Worm (Caenorhabditis elegans): ENCODE results near the gene clec-51.

The clec-51 gene

DNA sequence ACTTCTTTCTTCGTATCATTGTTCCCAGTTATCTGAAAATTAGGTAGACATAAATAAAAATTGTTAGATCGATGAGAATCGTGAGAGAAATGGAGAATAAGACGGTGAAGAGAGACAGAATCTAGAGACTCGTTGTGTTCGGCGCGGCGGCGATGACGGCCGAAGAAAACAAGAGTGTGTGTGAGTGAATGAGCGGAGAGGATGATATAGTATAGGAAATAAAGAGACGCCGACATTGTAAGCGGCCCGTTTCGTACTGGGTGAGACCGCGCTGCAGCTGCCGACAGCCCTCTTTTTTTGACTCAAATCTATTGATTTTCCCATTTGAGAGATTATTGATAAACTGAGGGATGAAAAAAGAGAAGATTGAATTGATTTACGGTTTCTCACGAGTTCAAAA is 51.4 kb downstream of the clec-51 start, which contains the start of gene Y42H9AR.4 (continued):
- TF ChIP-seq hmg-1.2 (GFP tag; IDR thresholded peaks at IDR 0.05) (peak; percentile 98), mcd-1 (GFP tag; IDR thresholded peaks at IDR 0.05) (no peak), pha-4 (tag; optimal IDR thresholded peaks at IDR 0.05) (no peak), madf-6 (GFP tag; IDR thresholded peaks at IDR 0.05) (peak; percentile 35; the same call in 1 of the 2 replicates), ztf-28 (GFP tag; IDR thresholded peaks at IDR 0.05) (no peak), let-526 (GFP tag; IDR thresholded peaks at IDR 0.05) (no peak), B0336.3 (GFP tag; IDR thresholded peaks at IDR 0.05) (no peak), ekl-4 (GFP tag; IDR thresholded peaks at IDR 0.05) (0 out of 2 replicates have a peak, but pooled peaks have one; percentile 43), let-607 (tag; optimal IDR thresholded peaks at IDR 0.05) (peak in 1 of 2 experiments; percentile 12), ceh-91 (GFP tag; IDR thresholded peaks at IDR 0.05) (no peak), lin-35 (GFP tag; optimal IDR thresholded peaks at IDR 0.05) (no peak)
